Worm (Caenorhabditis elegans) whole organism, early embryonic: ENCODE measurements around the gene zipt-15.

Source experiments
- B0310.2 ChIP-seq: sonication (generic microtip); optimal IDR thresholded peaks from 2 replicates; lab custom pipeline; 2016; ENCODE audit warnings: mild to moderate bottlenecking, missing genetic modification characterization, missing compliant biosample characterization
- F13C5.2 ChIP-seq: sonication (generic microtip); optimal IDR thresholded peaks from 2 replicates; lab custom pipeline; 2017; ENCODE audit warnings: mild to moderate bottlenecking, missing genetic modification characterization, inconsistent platforms, missing compliant biosample characterization
- aly-1 ChIP-seq: sonication (generic microtip); optimal IDR thresholded peaks from 2 replicates; lab custom pipeline; 2016; ENCODE audit warnings: missing genetic modification characterization, missing compliant biosample characterization
- ama-1 ChIP-seq: fragments of 150-350 bp; optimal IDR thresholded peaks from 2 replicates; lab custom pipeline; 2014
- ceh-13 ChIP-seq: fragments of 200-800 bp; sonication (Bioruptor generic); optimal IDR thresholded peaks from 2 replicates; lab custom pipeline; 2018; ENCODE audit warnings: mild to moderate bottlenecking, missing genetic modification characterization, missing compliant biosample characterization
- ceh-36 ChIP-seq: sonication (generic microtip); optimal IDR thresholded peaks from 2 replicates; lab custom pipeline; 2016; ENCODE audit warnings: missing genetic modification characterization, inconsistent platforms, missing compliant biosample characterization
- ets-7 ChIP-seq: sonication (generic microtip); optimal IDR thresholded peaks from 2 replicates; lab custom pipeline; 2016; ENCODE audit warnings: missing genotype, missing genetic modification characterization, missing compliant biosample characterization
- flt-1 ChIP-seq: fragments of 200-800 bp; sonication (Bioruptor generic); IDR thresholded peaks from 2 replicates; pipeline ENCODE4 v1.3.6; 2022; ENCODE audit warnings: missing genetic modification characterization, missing compliant biosample characterization
- hmbx-1 ChIP-seq: sonication (generic microtip); optimal IDR thresholded peaks from 2 replicates; lab custom pipeline; 2016; ENCODE audit warnings: mild to moderate bottlenecking, missing genetic modification characterization, missing compliant biosample characterization
- hmg-4 ChIP-seq: fragments of 200-800 bp; sonication (Bioruptor generic); optimal IDR thresholded peaks from 2 replicates; lab custom pipeline; 2018; ENCODE audit warnings: mild to moderate bottlenecking, missing genetic modification characterization, missing compliant biosample characterization
- hnd-1 ChIP-seq: sonication (generic microtip); optimal IDR thresholded peaks from 2 replicates; lab custom pipeline; 2016; ENCODE audit warnings: missing genetic modification characterization, missing compliant biosample characterization
- sea-1 ChIP-seq: fragments of 200-800 bp; sonication (Bioruptor generic); conservative IDR thresholded peaks from 2 replicates; pipeline ENCODE4 v1.3.6; 2022; ENCODE audit warnings: missing genetic modification characterization, missing compliant biosample characterization
- tbx-11 ChIP-seq: fragments of 200-800 bp; sonication (Bioruptor generic); IDR thresholded peaks from 2 replicates; pipeline ENCODE4 v1.3.6; 2022; ENCODE audit warnings: missing genetic modification characterization, missing compliant biosample characterization
- tbx-37 ChIP-seq: fragments of 200-800 bp; sonication (Bioruptor generic); conservative IDR thresholded peaks from 2 replicates; pipeline ENCODE4 v1.3.6; 2022; ENCODE audit warnings: missing genetic modification reagents, missing genetic modification characterization, missing compliant biosample characterization
- tra-4 ChIP-seq: sonication (generic microtip); optimal IDR thresholded peaks from 2 replicates; lab custom pipeline; 2017; ENCODE audit warnings: missing genetic modification characterization, missing compliant biosample characterization

The zipt-15 gene

DNA sequence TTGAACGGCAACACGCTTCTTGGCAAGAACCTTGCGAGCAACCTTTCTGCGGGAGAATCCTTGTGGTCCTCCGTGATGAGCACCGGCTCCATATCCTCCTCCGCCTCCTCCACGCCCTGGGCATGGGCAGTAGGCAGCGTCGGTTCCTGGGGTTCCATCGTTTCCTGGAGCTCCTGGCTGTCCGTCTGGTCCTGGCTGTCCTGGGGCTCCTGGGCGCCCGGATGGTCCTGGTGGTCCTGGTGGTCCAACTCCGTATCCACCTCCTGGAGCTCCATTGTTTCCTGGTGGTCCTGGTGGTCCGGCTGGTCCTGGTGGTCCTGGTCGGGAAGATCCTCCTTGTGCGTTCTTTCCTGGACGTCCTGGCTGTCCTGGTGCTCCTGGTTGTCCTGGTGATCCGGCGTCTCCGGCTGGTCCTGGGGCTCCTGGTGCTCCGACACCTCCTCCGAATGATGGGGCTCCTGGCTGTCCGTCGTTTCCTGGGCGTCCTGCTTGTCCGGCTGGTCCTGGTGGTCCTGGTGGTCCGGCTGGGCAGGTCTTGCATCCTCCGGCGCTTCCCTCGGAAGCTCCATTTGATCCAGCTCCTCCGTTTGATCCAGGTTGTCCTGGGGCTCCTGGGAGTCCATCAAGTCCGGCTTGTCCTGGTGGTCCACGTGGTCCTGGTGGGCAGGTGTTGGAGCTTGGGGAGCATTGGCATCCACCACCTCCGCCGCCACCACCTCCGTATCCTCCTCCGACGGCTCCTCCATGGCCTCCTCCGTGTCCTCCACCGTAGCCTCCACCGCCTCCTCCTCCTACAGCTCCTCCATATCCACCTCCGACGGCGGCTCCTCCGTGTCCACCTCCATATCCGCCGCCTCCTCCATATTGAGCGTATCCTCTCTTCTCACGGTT is 62.0 kb downstream of the zipt-15 start:
- TF ChIP-seq sea-1 (GFP tag; lab: Robert Waterston, UW): no peak
- no peak for TF ChIP-seq hmbx-1
- TF ChIP-seq hnd-1 (tag; lab: Kevin White, UChicago): no peak

DNA sequence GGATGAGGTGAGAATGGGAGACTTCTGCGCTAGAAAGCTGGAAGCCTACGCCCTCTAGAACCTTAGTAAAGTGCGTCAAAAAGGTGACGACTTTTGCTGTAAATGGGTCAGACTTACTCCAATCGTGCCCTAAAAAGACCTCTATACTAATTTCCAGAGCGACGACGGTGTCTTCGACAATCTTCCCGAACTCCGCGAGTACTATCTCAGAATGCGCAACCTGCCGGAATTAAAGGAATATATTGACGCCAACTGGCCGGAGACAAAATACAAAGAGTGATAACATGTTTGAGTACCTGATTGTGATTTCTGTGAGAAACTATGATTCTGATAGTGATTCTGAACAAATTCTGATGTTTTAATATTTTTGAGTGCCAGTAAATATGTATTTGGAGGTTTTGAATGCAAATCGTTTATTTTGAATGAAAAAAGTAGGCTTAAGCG is 62.7 kb downstream of the zipt-15 start:
- no peak for TF ChIP-seq F13C5.2
- no peak for TF ChIP-seq hmg-4 (GFP tag; lab: Kevin White, UChicago)
- TF ChIP-seq tra-4 (tag; lab: Kevin White, UChicago): no peak
- no peak for TF ChIP-seq sea-1 (GFP tag; lab: Robert Waterston, UW)
- TF ChIP-seq aly-1 (tag; lab: Kevin White, UChicago): no peak
- TF ChIP-seq tbx-37: no peak
- no peak for TF ChIP-seq hmbx-1
- no peak for TF ChIP-seq hnd-1 (tag; lab: Kevin White, UChicago)
- no peak for TF ChIP-seq ceh-36 (tag; lab: Kevin White, UChicago)
- TF ChIP-seq ceh-13: no peak
- TF ChIP-seq ets-7: no peak
- TF ChIP-seq ama-1 (lab: Kevin White, UChicago): no peak
- TF ChIP-seq flt-1 (GFP tag; lab: Robert Waterston, UW): no peak
- TF ChIP-seq tbx-11 (GFP tag; lab: Robert Waterston, UW): no peak
- TF ChIP-seq B0310.2 (tag; lab: Kevin White, UChicago): no peak

DNA sequence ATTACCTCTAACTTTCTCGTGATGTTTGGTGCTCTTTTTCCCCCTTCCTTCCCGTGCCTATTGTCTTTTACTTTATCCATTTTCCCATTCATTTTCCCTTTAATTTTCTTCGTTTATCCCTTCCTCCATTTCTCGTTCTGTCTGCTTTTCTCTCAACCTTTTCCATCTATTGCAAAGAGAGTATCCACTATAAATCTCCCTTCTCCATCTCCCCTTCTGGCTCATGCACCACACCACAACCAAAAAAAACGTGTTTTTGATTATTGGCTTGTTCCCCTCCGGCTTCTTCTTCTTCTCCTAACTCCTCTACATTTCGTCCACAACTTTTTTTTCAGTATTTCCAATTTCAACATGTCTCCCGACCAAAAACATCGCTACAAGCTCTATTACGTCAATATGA is 64.5 kb downstream of the zipt-15 start, which contains the start of gene gst-40:
Gene gst-40 (plus strand): TSS at position 236 of the 400 bp plus-strand sequence.
- TF ChIP-seq hmg-4 (GFP tag; lab: Kevin White, UChicago): no peak
- no peak for TF ChIP-seq tra-4 (tag; lab: Kevin White, UChicago)

DNA sequence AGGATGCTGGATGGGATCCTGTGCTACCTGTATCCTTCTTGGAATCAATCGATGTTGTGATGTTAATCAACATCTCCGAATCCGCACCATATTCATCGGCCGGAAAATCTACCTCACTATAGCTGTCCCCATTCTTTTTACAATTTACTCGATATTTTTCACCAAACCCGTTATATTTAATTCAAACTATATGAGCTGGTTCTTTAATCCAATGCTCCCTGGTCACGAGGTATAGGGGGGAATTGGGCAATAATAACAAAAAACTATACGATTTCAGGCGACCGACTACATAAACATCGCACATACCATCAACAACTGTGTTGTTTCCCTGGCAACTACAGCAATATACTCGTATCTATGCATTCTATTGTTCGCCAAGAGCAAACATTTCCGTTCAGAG is 67.2 kb downstream of the zipt-15 start:
- TF ChIP-seq F13C5.2 (no peak), tra-4 (tag; lab: Kevin White, UChicago) (no peak), hnd-1 (tag; lab: Kevin White, UChicago) (no peak)
